Worm (Caenorhabditis elegans) whole organism, L4 larva: ENCODE measurements around the gene daf-11.

ENCODE experiments used
- R02D3.7 ChIP-seq: fragments of 150-350 bp; sonication (generic microtip); optimal IDR thresholded peaks from 3 replicates; lab custom pipeline; 2014; ENCODE audit warnings: missing biosample characterization, missing genetic modification characterization
- lsy-2 ChIP-seq, 2 experiments: fragments of 150-350 bp in 1 of 2; sonication (generic microtip) in 1 of 2; optimal IDR thresholded peaks; 2 replicates each; lab custom pipeline; 2014 to 2017; ENCODE audit warnings: missing biosample characterization in 2 of 2, missing genetic modification characterization in 2 of 2
- pha-4 ChIP-seq, 2 experiments: fragments of 150-350 bp in 1 of 2; fragments of 200-800 bp in 1 of 2; sonication (Bioruptor generic) in 1 of 2; IDR thresholded peaks in 1 of 2; optimal IDR thresholded peaks in 1 of 2; 2 replicates each; pipeline versions ENCODE4 v1.3.6 to Lab custom; 2014 to 2022; ENCODE audit warnings: missing genetic modification characterization in 2 of 2, missing genetic modification reagents in 2 of 2, missing biosample characterization in 1 of 2, missing compliant biosample characterization in 1 of 2
- unc-62 ChIP-seq, 3 experiments: fragments of 150-350 bp in 1 of 3; sonication (generic microtip); optimal IDR thresholded peaks in 2 of 3; peaks in 1 of 3; 1 replicate in 1 of 3; 2 replicates in 2 of 3; lab custom pipeline; 2014 to 2017; ENCODE audit warnings: missing biosample characterization in 3 of 3, missing genetic modification characterization in 3 of 3, missing genetic modification reagents in 3 of 3, missing genotype in 1 of 3
- zfp-3 ChIP-seq: fragments of 200-800 bp; sonication (Bioruptor generic); conservative IDR thresholded peaks from 2 replicates; pipeline ENCODE4 v1.3.6; 2022; ENCODE audit warnings: missing genetic modification reagents, missing genetic modification characterization, missing compliant biosample characterization

DNA sequence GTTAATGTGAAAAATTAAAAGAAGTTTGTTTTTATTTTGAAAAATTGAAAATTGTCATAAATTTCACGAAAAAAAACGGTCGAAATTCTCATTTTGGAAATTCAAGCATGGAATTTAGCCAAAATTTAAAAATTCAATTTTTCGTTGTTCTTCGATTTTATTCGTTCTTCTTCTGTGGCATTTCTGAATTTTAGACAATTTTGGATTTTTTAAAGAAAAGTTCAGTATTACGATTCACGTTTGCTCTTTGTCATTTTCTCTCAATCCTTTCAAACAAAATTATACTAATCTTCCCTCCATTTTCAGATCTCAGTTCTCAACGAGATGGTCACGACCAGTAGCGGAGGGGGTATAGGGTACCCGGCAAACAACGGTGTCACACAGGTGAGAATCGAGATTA lies 50.2 kb downstream of the daf-11 start, which contains the start of gene ape-1:
- TF ChIP-seq R02D3.7 (tag; lab: Kevin White, UChicago) (no peak), pha-4 (GFP tag; IDR thresholded peaks at IDR 0.05; lab: Robert Waterston, UW) (no peak), pha-4 (tag; optimal IDR thresholded peaks at IDR 0.05; lab: Kevin White, UChicago) (no peak), unc-62 (GFP tag; optimal IDR thresholded peaks at IDR 0.05 in 1 of 2; lab: Kevin White, UChicago) (no peak), unc-62 (tag; optimal IDR thresholded peaks at IDR 0.05; lab: Kevin White, UChicago) (no peak), lsy-2 (tag; optimal IDR thresholded peaks at IDR 0.05; lab: Kevin White, UChicago) (no peak), zfp-3 (GFP tag; lab: Robert Waterston, UW) (no peak)
